Worm (Caenorhabditis elegans) whole organism, mixed stage, embryonic: ENCODE data around the gene srh-69.

ENCODE experiments used
- bed-3 ChIP-seq: fragments of 200-800 bp; sonication (Bioruptor generic); optimal IDR thresholded peaks from 3 replicates; lab custom pipeline; 2018; ENCODE audit warnings: mild to moderate bottlenecking, missing genetic modification characterization, moderate library complexity, missing compliant biosample characterization
- ceh-43 ChIP-seq: fragments of 200-800 bp; sonication (Bioruptor generic); optimal IDR thresholded peaks from 2 replicates; lab custom pipeline; 2018; ENCODE audit warnings: mild to moderate bottlenecking, missing genetic modification characterization, moderate library complexity, missing compliant biosample characterization
- ceh-83 ChIP-seq: fragments of 200-800 bp; sonication (Bioruptor generic); optimal IDR thresholded peaks from 2 replicates; lab custom pipeline; 2018; ENCODE audit warnings: mild to moderate bottlenecking, missing genetic modification characterization, missing compliant biosample characterization
- cnd-1 ChIP-seq: fragments of 200-800 bp; sonication (Bioruptor generic); optimal IDR thresholded peaks from 2 replicates; lab custom pipeline; 2018; ENCODE audit warnings: mild to moderate bottlenecking, missing genetic modification characterization, missing compliant biosample characterization
- elt-1 ChIP-seq: sonication (generic microtip); optimal IDR thresholded peaks from 2 replicates; lab custom pipeline; 2017; ENCODE audit warnings: missing genetic modification characterization, mild to moderate bottlenecking, missing compliant biosample characterization, antibody characterized with exemption, moderate library complexity, borderline replicate concordance; ENCODE audit not compliant: insufficient read depth
- elt-3 ChIP-seq: fragments of 150-350 bp; optimal IDR thresholded peaks from 2 replicates; lab custom pipeline; 2014; ENCODE audit warnings: missing biosample characterization, missing genetic modification characterization
- flh-1 ChIP-seq: fragments of 200-800 bp; sonication (Bioruptor generic); optimal IDR thresholded peaks from 2 replicates; lab custom pipeline; 2018; ENCODE audit warnings: mild to moderate bottlenecking, missing genetic modification characterization, moderate library complexity, missing compliant biosample characterization
- ham-2 ChIP-seq: fragments of 200-800 bp; sonication (Bioruptor generic); optimal IDR thresholded peaks from 2 replicates; lab custom pipeline; 2018; ENCODE audit warnings: mild to moderate bottlenecking, missing genetic modification characterization, missing compliant biosample characterization
- hlh-1 ChIP-seq: fragments of 150-350 bp; optimal IDR thresholded peaks from 2 replicates; lab custom pipeline; 2014; ENCODE audit warnings: missing biosample characterization, missing genetic modification reagents, missing genetic modification characterization
- lin-32 ChIP-seq: fragments of 200-800 bp; sonication (Bioruptor generic); optimal IDR thresholded peaks from 2 replicates; lab custom pipeline; 2018; ENCODE audit warnings: mild to moderate bottlenecking, missing genetic modification characterization, missing compliant biosample characterization
- lsy-2 ChIP-seq: fragments of 150-350 bp; optimal IDR thresholded peaks from 2 replicates; lab custom pipeline; 2014; ENCODE audit warnings: missing biosample characterization, missing genetic modification characterization
- mep-1 ChIP-seq: fragments of 150-350 bp; optimal IDR thresholded peaks from 2 replicates; lab custom pipeline; 2017; ENCODE audit warnings: missing biosample characterization, missing genetic modification reagents, missing genetic modification characterization, inconsistent platforms
- nhr-12 ChIP-seq: fragments of 150-350 bp; optimal IDR thresholded peaks from 2 replicates; lab custom pipeline; 2014; ENCODE audit warnings: missing biosample characterization, missing genetic modification characterization
- pha-4 ChIP-seq: fragments of 150-350 bp; optimal IDR thresholded peaks from 2 replicates; lab custom pipeline; 2018; ENCODE audit warnings: missing biosample characterization, missing genetic modification reagents, missing genetic modification characterization
- sem-2 ChIP-seq: fragments of 200-800 bp; sonication (Bioruptor generic); optimal IDR thresholded peaks from 2 replicates; lab custom pipeline; 2018; ENCODE audit warnings: mild to moderate bottlenecking, missing genetic modification characterization, missing compliant biosample characterization
- snpc-4 ChIP-seq: fragments of 150-350 bp; optimal IDR thresholded peaks from 2 replicates; lab custom pipeline; 2014; ENCODE audit warnings: missing biosample characterization, missing genetic modification characterization
- sptf-1 ChIP-seq: sonication (generic microtip); optimal IDR thresholded peaks from 2 replicates; lab custom pipeline; 2017; ENCODE audit warnings: mild to moderate bottlenecking, missing genetic modification characterization, moderate library complexity, missing compliant biosample characterization
- unc-120 ChIP-seq: sonication (generic microtip); optimal IDR thresholded peaks from 2 replicates; lab custom pipeline; 2017; ENCODE audit warnings: missing genetic modification characterization, missing compliant biosample characterization; ENCODE audit not compliant: poor library complexity, severe bottlenecking
- unc-39 ChIP-seq: fragments of 150-350 bp; optimal IDR thresholded peaks from 2 replicates; lab custom pipeline; 2014; ENCODE audit warnings: missing biosample characterization, missing genetic modification characterization
- zip-8 ChIP-seq: fragments of 150-350 bp; optimal IDR thresholded peaks from 2 replicates; lab custom pipeline; 2014; ENCODE audit warnings: missing biosample characterization, missing genetic modification characterization
- ztf-11 ChIP-seq: fragments of 150-350 bp; optimal IDR thresholded peaks from 2 replicates; lab custom pipeline; 2014; ENCODE audit warnings: missing biosample characterization, missing genetic modification characterization

Gene srh-69

DNA sequence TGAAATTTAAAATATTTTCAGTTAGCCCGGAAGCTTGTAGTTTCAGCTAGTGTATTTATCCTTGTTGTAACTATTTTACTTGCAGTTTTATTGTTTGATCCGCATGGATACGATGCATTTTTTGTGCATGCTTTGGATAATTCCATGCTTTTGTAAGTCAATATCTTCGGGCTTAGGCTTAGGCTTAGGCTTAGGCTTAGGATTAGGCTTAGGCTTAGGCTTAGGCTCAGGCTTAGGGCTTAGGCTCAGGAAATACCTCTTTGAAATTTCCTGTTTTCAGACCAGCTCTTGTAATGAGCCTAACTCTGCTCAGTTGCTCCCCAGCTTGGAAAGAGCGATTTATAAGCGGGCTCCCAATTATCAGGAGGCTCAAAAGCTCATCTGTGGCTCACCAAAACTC lies 47.5 kb downstream of the srh-69 start, which contains the start of gene srg-16:
srg-16 (plus strand) TSS at position 87 of the 400 bp plus-strand sequence.
- TF ChIP-seq cnd-1 (tag; lab: Kevin White, UChicago) (no peak), zip-8 (tag; lab: Kevin White, UChicago) (no peak), bed-3 (GFP tag; lab: Kevin White, UChicago) (no peak), elt-3 (tag; lab: Kevin White, UChicago) (no peak), ceh-83 (GFP tag; lab: Kevin White, UChicago) (no peak), flh-1 (no peak), sptf-1 (tag; lab: Kevin White, UChicago) (no peak), pha-4 (no peak), elt-1 (tag; lab: Kevin White, UChicago) (no peak), snpc-4 (no peak), lsy-2 (tag; lab: Kevin White, UChicago) (no peak), lin-32 (GFP tag; lab: Kevin White, UChicago) (no peak), unc-120 (tag; lab: Kevin White, UChicago) (no peak), ham-2 (GFP tag; lab: Kevin White, UChicago) (no peak)
- TF ChIP-seq, all 35 proteins: peak for 0

DNA sequence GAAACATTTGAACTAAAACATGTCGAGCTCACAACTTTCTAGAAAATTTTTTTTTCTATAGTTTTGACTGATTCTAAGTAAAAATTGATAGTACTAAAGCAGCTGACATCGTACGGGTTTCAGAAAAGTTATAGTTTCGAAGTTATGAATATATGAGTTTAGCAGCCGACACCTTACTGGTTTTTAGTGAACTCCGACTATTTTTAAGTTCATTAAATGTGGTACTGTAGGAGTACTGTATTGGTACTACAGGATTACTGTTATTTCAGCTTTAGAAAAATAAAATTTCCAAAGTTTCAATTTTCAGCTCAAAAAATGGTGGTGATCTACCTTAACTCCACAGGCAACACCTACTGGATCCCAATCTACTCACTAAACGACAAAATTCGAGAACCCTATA lies 49.0 kb downstream of the srh-69 start, which contains the start of gene sre-37:
sre-37 (plus strand) TSS at position 301 of the 400 bp plus-strand sequence.
- TF ChIP-seq pha-4 (no peak), hlh-1 (tag; lab: Kevin White, UChicago) (no peak), elt-1 (tag; lab: Kevin White, UChicago) (no peak), ztf-11 (tag; lab: Kevin White, UChicago) (no peak), mep-1 (tag; lab: Kevin White, UChicago) (no peak), lsy-2 (tag; lab: Kevin White, UChicago) (no peak), sptf-1 (tag; lab: Kevin White, UChicago) (no peak), ceh-43 (no peak), flh-1 (no peak), unc-120 (tag; lab: Kevin White, UChicago) (no peak), ham-2 (GFP tag; lab: Kevin White, UChicago) (no peak), sem-2 (GFP tag; lab: Kevin White, UChicago) (no peak), unc-39 (tag; lab: Kevin White, UChicago) (no peak), snpc-4 (no peak), nhr-12 (no peak)
